Comparison of ENCODE assay signal across 5 fruit fly cellular contexts in the genomic region with DNA sequence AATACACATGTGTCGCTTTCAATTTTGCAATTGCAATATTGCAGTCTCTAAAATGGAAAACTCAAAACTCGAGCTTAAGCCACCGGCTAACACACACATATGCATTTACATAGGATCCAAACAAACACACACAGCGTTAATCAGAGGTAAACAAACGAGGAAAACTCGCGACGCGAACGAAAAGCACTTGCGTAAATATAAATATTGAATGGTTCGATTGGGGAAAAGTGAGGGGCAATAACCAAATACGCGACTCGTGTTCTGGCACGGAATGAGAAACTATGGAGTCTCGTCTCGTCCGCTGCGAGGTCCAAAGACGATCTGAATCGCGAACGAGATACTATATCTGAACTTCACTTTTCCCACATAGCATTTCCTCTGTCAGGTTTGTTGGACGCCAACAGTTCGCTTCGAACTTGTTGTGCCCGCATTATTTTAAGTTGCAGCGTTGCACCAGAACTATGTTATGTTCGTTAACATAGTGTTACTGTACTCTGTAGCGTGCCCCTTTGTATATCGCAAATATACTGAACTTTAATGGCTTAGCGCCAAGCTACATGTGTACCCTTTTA.
TF ChIP-seq lines count a peak whose summit lies in the region.

ko (minus strand) TSS at position 321 of the 572 bp plus-strand sequence.

- TF ChIP-seq CTCF in whole organism, embryonic (GFP tag; optimal IDR thresholded peaks at IDR 0.05; lab: Kevin White, UChicago): no peak

TF ChIP-seq in whole organism, adult, 20 proteins besides CTCF, POLR2A, EP300 and RAD21:
- TF ChIP-seq Hr96 (GFP tag; optimal IDR thresholded peaks at IDR 0.05; lab: Kevin White, UChicago): no peak
- no peak for TF ChIP-seq CG7045 (GFP tag; optimal IDR thresholded peaks at IDR 0.05; lab: Kevin White, UChicago)
- no peak for TF ChIP-seq Crg-1 (GFP tag; optimal IDR thresholded peaks at IDR 0.05; lab: Kevin White, UChicago)
- no peak for TF ChIP-seq CG5204 (GFP tag; optimal IDR thresholded peaks at IDR 0.05; lab: Kevin White, UChicago)
- TF ChIP-seq CG14711 (tag; optimal IDR thresholded peaks at IDR 0.05; lab: Kevin White, UChicago): no peak
- no peak for TF ChIP-seq Clk (GFP tag; optimal IDR thresholded peaks at IDR 0.05; lab: Kevin White, UChicago)
- TF ChIP-seq ovo (GFP tag; optimal IDR thresholded peaks at IDR 0.05; lab: Kevin White, UChicago): no peak
- TF ChIP-seq CG7101 (tag; optimal IDR thresholded peaks at IDR 0.05; lab: Kevin White, UChicago): no peak
- TF ChIP-seq kay (GFP tag; lab: Kevin White, UChicago; ENCODE audit: borderline replicate concordance): peak; percentile 34
- TF ChIP-seq cnc (optimal IDR thresholded peaks at IDR 0.05; lab: Kevin White, UChicago): no peak
- TF ChIP-seq bab1 (GFP tag; optimal IDR thresholded peaks at IDR 0.05; lab: Kevin White, UChicago): no peak
- TF ChIP-seq tj (GFP tag; optimal IDR thresholded peaks at IDR 0.05; lab: Kevin White, UChicago): peak; percentile 19
- TF ChIP-seq CG11617 (GFP tag; optimal IDR thresholded peaks at IDR 0.05; lab: Kevin White, UChicago): no peak
- no peak for TF ChIP-seq CG12768 (GFP tag; optimal IDR thresholded peaks at IDR 0.05; lab: Kevin White, UChicago)
- no peak for TF ChIP-seq pad (GFP tag; optimal IDR thresholded peaks at IDR 0.05; lab: Kevin White, UChicago)
- no peak for TF ChIP-seq toe (GFP tag; optimal IDR thresholded peaks at IDR 0.05; lab: Kevin White, UChicago)
- no peak for TF ChIP-seq CG33017 (tag; optimal IDR thresholded peaks at IDR 0.05; lab: Kevin White, UChicago)

TF ChIP-seq in whole organism, embryonic, 481 proteins besides CTCF, POLR2A, EP300 and RAD21 (continues in another document):
- TF ChIP-seq CG15073 (GFP tag; optimal IDR thresholded peaks at IDR 0.05; lab: Kevin White, UChicago) (no peak), gsb-n (tag; optimal IDR thresholded peaks at IDR 0.05; lab: Kevin White, UChicago) (peak; percentile 51), CG11696 (GFP tag; IDR thresholded peaks at IDR 0.05; lab: Robert Waterston, UW) (no peak), CG34224 (GFP tag; IDR thresholded peaks at IDR 0.05; lab: Robert Waterston, UW; ENCODE audit: partially characterized antibody) (no peak), CG7839 (tag; optimal IDR thresholded peaks at IDR 0.05; lab: Kevin White, UChicago) (no peak), CG31365 (tag; optimal IDR thresholded peaks at IDR 0.05; lab: Kevin White, UChicago) (peak; percentile 30), oc (tag; optimal IDR thresholded peaks at IDR 0.05; lab: Kevin White, UChicago) (peak; percentile 35), pum (GFP tag; optimal IDR thresholded peaks at IDR 0.05; lab: Kevin White, UChicago) (no peak), slp2 (GFP tag; optimal IDR thresholded peaks at IDR 0.05; lab: Kevin White, UChicago) (no peak), ro (GFP tag; IDR thresholded peaks at IDR 0.05; lab: Robert Waterston, UW) (no peak), CG7928 (GFP tag; optimal IDR thresholded peaks at IDR 0.05; lab: Kevin White, UChicago) (no peak), Pdp1 (GFP tag; optimal IDR thresholded peaks at IDR 0.05; lab: Kevin White, UChicago) (peak in 1 of 2 experiments; percentile 43), eve (GFP tag; optimal IDR thresholded peaks at IDR 0.05; lab: Kevin White, UChicago) (no peak), CG15011 (GFP tag; optimal IDR thresholded peaks at IDR 0.05; lab: Kevin White, UChicago) (peak; percentile 21), CG1233 (GFP tag; optimal IDR thresholded peaks at IDR 0.05; lab: Kevin White, UChicago) (peak; percentile 48), Abd-B (GFP tag; optimal IDR thresholded peaks at IDR 0.05; lab: Kevin White, UChicago) (no peak), ems (GFP tag; optimal IDR thresholded peaks at IDR 0.05; lab: Kevin White, UChicago) (no peak), CG8944 (GFP tag; optimal IDR thresholded peaks at IDR 0.05; lab: Kevin White, UChicago) (peak; percentile 4)

TF ChIP-seq in whole organism, prepupa, 60 proteins besides CTCF, POLR2A, EP300 and RAD21:
- TF ChIP-seq Eip78C (GFP tag; lab: Kevin White, UChicago) (peak; percentile 75), CG1621 (tag; optimal IDR thresholded peaks at IDR 0.05; lab: Kevin White, UChicago) (no peak), fkh (GFP tag; optimal IDR thresholded peaks at IDR 0.05; lab: Kevin White, UChicago) (peak; percentile 90), CG15336 (GFP tag; IDR thresholded peaks at IDR 0.05; lab: Robert Waterston, UW) (0 out of 2 replicates have a peak, but pooled peaks have one; percentile 8), CG4318 (GFP tag; optimal IDR thresholded peaks at IDR 0.05; lab: Kevin White, UChicago) (no peak)

TF ChIP-seq in whole organism, pupa, 21 proteins besides CTCF, POLR2A, EP300 and RAD21:
- TF ChIP-seq CG4496 (GFP tag; IDR thresholded peaks at IDR 0.05; lab: Robert Waterston, UW) (no peak), CG34367 (tag; optimal IDR thresholded peaks at IDR 0.05; lab: Kevin White, UChicago) (no peak), CG8159 (tag; optimal IDR thresholded peaks at IDR 0.05; lab: Kevin White, UChicago) (no peak), D1 (tag; optimal IDR thresholded peaks at IDR 0.05; lab: Kevin White, UChicago) (peak; percentile 35), EcR (GFP tag; optimal IDR thresholded peaks at IDR 0.05; lab: Kevin White, UChicago) (peak; percentile 16), Pif1A (GFP tag; optimal IDR thresholded peaks at IDR 0.05; lab: Kevin White, UChicago) (no peak), CG32121 (GFP tag; IDR thresholded peaks at IDR 0.05; lab: Robert Waterston, UW) (no peak)
TF ChIP-seq in whole organism, pupa: peak in this region for 2.

TF ChIP-seq in whole organism, wandering third instar larva, 38 proteins besides CTCF, POLR2A, EP300 and RAD21:
- TF ChIP-seq CrebA (GFP tag; optimal IDR thresholded peaks at IDR 0.05; lab: Kevin White, UChicago; ENCODE audit: borderline replicate concordance): peak; percentile 14
- no peak for TF ChIP-seq HLH106 (tag; optimal IDR thresholded peaks at IDR 0.05; lab: Kevin White, UChicago)
- TF ChIP-seq Hr78 (GFP tag; optimal IDR thresholded peaks at IDR 0.05; lab: Kevin White, UChicago): no peak
